Worm (Caenorhabditis elegans) whole organism, late embryonic: ENCODE data around the gene rgs-4.

Experiments
- F13H6.1 ChIP-seq: sonication (generic microtip); optimal IDR thresholded peaks from 2 replicates; lab custom pipeline; 2016; ENCODE audit warnings: missing genetic modification characterization, missing compliant biosample characterization
- K02D7.2 ChIP-seq: sonication (generic microtip); optimal IDR thresholded peaks from 2 replicates; lab custom pipeline; 2017; ENCODE audit warnings: mild to moderate bottlenecking, missing genetic modification characterization, missing compliant biosample characterization
- elt-4 ChIP-seq: sonication (generic microtip); optimal IDR thresholded peaks from 2 replicates; lab custom pipeline; 2016; ENCODE audit warnings: missing genetic modification characterization, missing compliant biosample characterization
- fax-1 ChIP-seq: sonication (generic microtip); optimal IDR thresholded peaks from 2 replicates; lab custom pipeline; 2016; ENCODE audit warnings: missing genotype, missing genetic modification characterization, missing compliant biosample characterization
- gmeb-2 ChIP-seq: sonication (generic microtip); optimal IDR thresholded peaks from 2 replicates; lab custom pipeline; 2016; ENCODE audit warnings: missing genetic modification characterization, inconsistent platforms, missing compliant biosample characterization
- hlh-13 ChIP-seq: fragments of 200-800 bp; sonication (Bioruptor generic); optimal IDR thresholded peaks from 2 replicates; lab custom pipeline; 2018; ENCODE audit warnings: mild to moderate bottlenecking, missing genetic modification characterization, missing compliant biosample characterization
- hlh-6 ChIP-seq: sonication (generic microtip); optimal IDR thresholded peaks from 2 replicates; lab custom pipeline; 2016; ENCODE audit warnings: missing genotype, missing genetic modification characterization, missing compliant biosample characterization
- ref-2 ChIP-seq: sonication (generic microtip); optimal IDR thresholded peaks from 2 replicates; lab custom pipeline; 2016; ENCODE audit warnings: missing genetic modification characterization, missing compliant biosample characterization
- rnt-1 ChIP-seq: sonication (generic microtip); optimal IDR thresholded peaks from 2 replicates; lab custom pipeline; 2016; ENCODE audit warnings: missing genetic modification characterization, missing compliant biosample characterization
- unc-42 ChIP-seq: sonication (generic microtip); optimal IDR thresholded peaks from 2 replicates; lab custom pipeline; 2016; ENCODE audit warnings: missing genotype, missing genetic modification characterization, missing compliant biosample characterization

Gene rgs-4

DNA sequence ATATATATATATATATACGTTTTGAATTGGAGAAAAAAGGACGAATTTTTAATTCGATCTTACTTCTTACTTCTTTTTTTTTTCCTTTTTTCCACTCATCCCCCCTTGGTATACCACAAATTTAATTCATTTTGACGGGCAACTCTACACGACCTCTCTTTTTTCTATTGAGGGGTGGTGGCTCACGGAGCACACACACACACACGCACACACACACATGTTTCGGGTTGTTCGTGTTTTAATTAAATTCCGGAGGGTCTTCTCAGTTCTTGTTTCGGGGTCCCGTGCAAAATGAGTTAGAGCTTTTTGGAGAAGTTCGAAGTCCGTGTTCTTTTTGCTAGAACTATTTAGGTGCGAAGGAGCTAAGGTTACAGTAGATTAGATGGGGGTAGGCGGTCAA, 56.9 kb downstream of the rgs-4 start:
- TF ChIP-seq gmeb-2 (tag; lab: Kevin White, UChicago): no peak
- peak; percentile 85 for TF ChIP-seq unc-42 (tag; lab: Kevin White, UChicago)
- TF ChIP-seq K02D7.2 (tag; lab: Kevin White, UChicago): no peak
- TF ChIP-seq fax-1 (tag; lab: Kevin White, UChicago): no peak

DNA sequence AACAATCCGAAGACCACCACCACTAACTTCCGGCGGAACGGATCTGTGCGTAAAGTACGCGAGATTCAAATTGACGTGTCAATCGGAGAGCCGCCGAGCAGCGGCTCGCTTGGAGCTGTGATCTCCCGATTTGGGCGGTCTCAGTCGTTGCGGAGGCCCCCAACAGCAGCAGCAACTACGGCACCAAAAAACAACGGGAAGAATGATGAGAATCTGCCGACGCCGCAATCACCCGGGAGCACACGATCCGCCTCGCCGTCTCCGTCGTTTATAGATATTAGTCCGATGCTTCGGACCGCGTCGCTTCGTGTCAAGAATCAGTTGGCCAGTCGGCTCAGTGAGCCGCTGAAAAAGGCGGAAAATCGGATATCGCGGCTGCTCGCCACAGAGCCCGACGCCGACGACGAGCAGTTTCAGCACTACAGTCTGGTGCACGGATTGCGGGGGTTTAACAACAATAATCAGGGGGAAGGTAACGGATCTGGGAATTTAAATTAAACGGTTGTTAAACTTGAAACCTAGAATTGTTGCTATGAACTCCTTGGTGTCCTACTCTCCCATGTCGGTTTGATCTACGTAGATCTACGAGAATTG, 61.3 kb downstream of the rgs-4 start:
- no peak for TF ChIP-seq rnt-1 (tag; lab: Kevin White, UChicago)
- no peak for TF ChIP-seq hlh-13
- TF ChIP-seq F13H6.1: no peak
- TF ChIP-seq elt-4 (tag; lab: Kevin White, UChicago): peak; percentile 55
- TF ChIP-seq ref-2 (tag; lab: Kevin White, UChicago): no peak
- TF ChIP-seq hlh-6 (tag; lab: Kevin White, UChicago): peak; percentile 90
